Fruit fly (Drosophila melanogaster) whole organism, embryonic: ENCODE measurements around the gene Hmbs.

Experiments used
- Bdp1 ChIP-seq: fragments of 200-800 bp; sonication (Bioruptor generic); optimal IDR thresholded peaks from 3 replicates; lab custom pipeline; 2016; ENCODE audit warnings: missing biosample characterization, missing genetic modification characterization
- CG10147 ChIP-seq: fragments of 200-800 bp; sonication (Bioruptor generic); optimal IDR thresholded peaks from 2 replicates; lab custom pipeline; 2019; ENCODE audit warnings: missing biosample characterization, mild to moderate bottlenecking, missing genetic modification characterization, moderate library complexity
- CG1024 ChIP-seq: fragments of 200-800 bp; sonication (Bioruptor generic); IDR thresholded peaks from 2 replicates; pipeline ENCODE4 v1.3.6; 2022; ENCODE audit warnings: missing biosample characterization, missing genetic modification characterization
- CG10267 ChIP-seq: fragments of 200-800 bp; sonication (Bioruptor generic); optimal IDR thresholded peaks from 2 replicates; lab custom pipeline; 2018; ENCODE audit warnings: missing biosample characterization, mild to moderate bottlenecking, missing genetic modification characterization, moderate library complexity
- CG10654 ChIP-seq: fragments of 200-800 bp; sonication (Bioruptor generic); optimal IDR thresholded peaks from 2 replicates; lab custom pipeline; 2016; ENCODE audit warnings: missing biosample characterization, missing genetic modification characterization
- CG11085 ChIP-seq: fragments of 200-800 bp; sonication (Bioruptor generic); IDR thresholded peaks from 2 replicates; pipeline ENCODE4 v1.3.6; 2022; ENCODE audit warnings: missing biosample characterization, missing genetic modification characterization
- CG11696 ChIP-seq: fragments of 200-800 bp; sonication (Bioruptor generic); IDR thresholded peaks from 2 replicates; pipeline ENCODE4 v1.3.6; 2022; ENCODE audit warnings: missing biosample characterization, missing genetic modification characterization
- CG11723 ChIP-seq: fragments of 200-800 bp; sonication (Bioruptor generic); optimal IDR thresholded peaks from 2 replicates; lab custom pipeline; 2017; ENCODE audit warnings: missing biosample characterization, mild to moderate bottlenecking, missing genetic modification characterization
- CG1233 ChIP-seq: fragments of 200-800 bp; sonication (Bioruptor generic); optimal IDR thresholded peaks from 4 replicates; lab custom pipeline; 2018; ENCODE audit warnings: missing biosample characterization, mild to moderate bottlenecking, missing genetic modification characterization
- CG12769 ChIP-seq: fragments of 200-800 bp; sonication (Bioruptor generic); optimal IDR thresholded peaks from 2 replicates; lab custom pipeline; 2019; ENCODE audit warnings: missing biosample characterization, mild to moderate bottlenecking, missing genetic modification characterization, moderate library complexity
- CG13624 ChIP-seq: fragments of 200-800 bp; sonication (Bioruptor generic); optimal IDR thresholded peaks from 2 replicates; lab custom pipeline; 2016; ENCODE audit warnings: missing biosample characterization, missing genetic modification characterization
- CG14965 ChIP-seq: fragments of 200-800 bp; sonication (Bioruptor generic); optimal IDR thresholded peaks from 2 replicates; lab custom pipeline; 2016; ENCODE audit warnings: missing biosample characterization, missing genetic modification characterization, borderline replicate concordance
- CG16813 ChIP-seq: fragments of 200-800 bp; sonication (Bioruptor generic); IDR thresholded peaks from 3 replicates; pipeline ENCODE4 v1.3.6; 2022; ENCODE audit warnings: missing biosample characterization, missing genetic modification characterization; ENCODE audit not compliant: partially characterized antibody
- CG17385 ChIP-seq: fragments of 200-800 bp; sonication (Bioruptor generic); optimal IDR thresholded peaks from 3 replicates; lab custom pipeline; 2018; ENCODE audit warnings: missing biosample characterization, mild to moderate bottlenecking, missing genetic modification characterization
- CG17802 ChIP-seq: fragments of 200-800 bp; sonication (Bioruptor generic); optimal IDR thresholded peaks from 2 replicates; lab custom pipeline; 2018; ENCODE audit warnings: missing biosample characterization, mild to moderate bottlenecking, missing genetic modification characterization, moderate library complexity
- CG18599 ChIP-seq: fragments of 200-800 bp; sonication (Bioruptor generic); optimal IDR thresholded peaks from 3 replicates; lab custom pipeline; 2017; ENCODE audit warnings: missing biosample characterization, missing genetic modification characterization, mild to moderate bottlenecking, moderate library complexity, missing genetic modification reagents
- CG2199 ChIP-seq: fragments of 200-800 bp; sonication (Bioruptor generic); IDR thresholded peaks from 3 replicates; pipeline ENCODE4 v1.3.6; 2022; ENCODE audit warnings: missing biosample characterization, missing genetic modification characterization
- CG2678 ChIP-seq: fragments of 200-800 bp; sonication (Bioruptor generic); optimal IDR thresholded peaks from 3 replicates; lab custom pipeline; 2019; ENCODE audit warnings: missing biosample characterization, mild to moderate bottlenecking, missing genetic modification characterization, moderate library complexity
- CG3065 ChIP-seq: fragments of 200-800 bp; sonication (Bioruptor generic); optimal IDR thresholded peaks from 2 replicates; lab custom pipeline; 2016; ENCODE audit warnings: missing biosample characterization, missing genetic modification characterization
- CG32767 ChIP-seq: fragments of 200-800 bp; sonication (Bioruptor generic); IDR thresholded peaks from 2 replicates; pipeline ENCODE4 v1.3.6; 2022; ENCODE audit warnings: missing biosample characterization, missing genetic modification characterization
- CG3281 ChIP-seq: fragments of 200-800 bp; sonication (Bioruptor generic); optimal IDR thresholded peaks from 3 replicates; lab custom pipeline; 2017; ENCODE audit warnings: missing biosample characterization, mild to moderate bottlenecking, missing genetic modification characterization
- CG34224 ChIP-seq: fragments of 200-800 bp; sonication (Bioruptor generic); IDR thresholded peaks from 3 replicates; pipeline ENCODE4 v1.3.6; 2022; ENCODE audit warnings: missing biosample characterization, missing genetic modification characterization; ENCODE audit not compliant: partially characterized antibody
- CG7357 ChIP-seq: fragments of 200-800 bp; sonication (Bioruptor generic); IDR thresholded peaks from 3 replicates; pipeline ENCODE4 v1.3.6; 2022; ENCODE audit warnings: missing biosample characterization, missing genetic modification characterization
- CG7556 ChIP-seq: fragments of 200-800 bp; sonication (Bioruptor generic); optimal IDR thresholded peaks from 2 replicates; lab custom pipeline; 2017; ENCODE audit warnings: missing biosample characterization, mild to moderate bottlenecking, missing genetic modification characterization
- CG7928 ChIP-seq: fragments of 200-800 bp; sonication (Bioruptor generic); optimal IDR thresholded peaks from 2 replicates; lab custom pipeline; 2017; ENCODE audit warnings: missing biosample characterization, mild to moderate bottlenecking, missing genetic modification characterization
- CG8765 ChIP-seq: fragments of 200-800 bp; sonication (Bioruptor generic); IDR thresholded peaks from 2 replicates; pipeline ENCODE4 v1.3.6; 2022; ENCODE audit warnings: missing biosample characterization, missing genetic modification characterization
- CG9215 ChIP-seq: fragments of 200-800 bp; sonication (Bioruptor generic); IDR thresholded peaks from 2 replicates; pipeline ENCODE4 v1.3.6; 2022; ENCODE audit warnings: missing biosample characterization, missing genetic modification characterization
- D19A ChIP-seq: fragments of 200-800 bp; optimal IDR thresholded peaks from 3 replicates; lab custom pipeline; 2019; ENCODE audit warnings: missing biosample characterization, mild to moderate bottlenecking, missing genetic modification characterization, moderate library complexity
- Eip74EF ChIP-seq, 2 experiments: fragments of 200-800 bp in 1 of 2; fragments of >200 bp in 1 of 2; sonication (Bioruptor generic) in 1 of 2; optimal IDR thresholded peaks; 2 replicates each; lab custom pipeline; 2017 to 2019; ENCODE audit warnings: missing biosample characterization in 2 of 2, missing genetic modification characterization in 2 of 2, mild to moderate bottlenecking in 1 of 2, moderate library complexity in 1 of 2
- Gug ChIP-seq: fragments of 200-800 bp; sonication (Bioruptor generic); IDR thresholded peaks from 4 replicates; pipeline ENCODE4 v1.3.6; 2022; ENCODE audit warnings: missing biosample characterization, missing genetic modification characterization
- Lpt ChIP-seq: fragments of >200 bp; optimal IDR thresholded peaks from 2 replicates; lab custom pipeline; 2018; ENCODE audit warnings: missing biosample characterization, missing genetic modification characterization
- MESR4 ChIP-seq: fragments of 200-800 bp; sonication (Bioruptor generic); optimal IDR thresholded peaks from 2 replicates; lab custom pipeline; 2018; ENCODE audit warnings: missing biosample characterization, mild to moderate bottlenecking, missing genetic modification characterization, moderate library complexity
- Ssrp ChIP-seq: fragments of 200-800 bp; sonication (Bioruptor generic); optimal IDR thresholded peaks from 2 replicates; lab custom pipeline; 2018; ENCODE audit warnings: missing biosample characterization, mild to moderate bottlenecking, missing genetic modification characterization, moderate library complexity
- aop ChIP-seq: fragments of 200-800 bp; sonication (Bioruptor generic); IDR thresholded peaks from 2 replicates; pipeline ENCODE4 v1.3.6; 2022; ENCODE audit warnings: missing biosample characterization, missing genetic modification characterization
- bowl ChIP-seq: fragments of 200-800 bp; sonication (Bioruptor generic); IDR thresholded peaks from 2 replicates; pipeline ENCODE4 v1.3.6; 2022; ENCODE audit warnings: missing biosample characterization, missing genetic modification characterization
- cas ChIP-seq: fragments of 200-800 bp; sonication (Bioruptor generic); IDR thresholded peaks from 2 replicates; pipeline ENCODE4 v1.3.6; 2022; ENCODE audit warnings: missing biosample characterization, missing genetic modification characterization
- grau ChIP-seq: fragments of 200-800 bp; optimal IDR thresholded peaks from 3 replicates; lab custom pipeline; 2019; ENCODE audit warnings: missing biosample characterization, mild to moderate bottlenecking, missing genetic modification characterization, moderate library complexity
- grn ChIP-seq: fragments of 200-800 bp; sonication (Bioruptor generic); optimal IDR thresholded peaks from 3 replicates; lab custom pipeline; 2017; ENCODE audit warnings: missing biosample characterization, missing genetic modification characterization
- gt ChIP-seq: fragments of 200-800 bp; sonication (Bioruptor generic); IDR thresholded peaks from 2 replicates; pipeline ENCODE4 v1.3.6; 2022; ENCODE audit warnings: missing biosample characterization, missing genetic modification characterization
- ham ChIP-seq: fragments of 200-800 bp; sonication (Bioruptor generic); IDR thresholded peaks from 2 replicates; pipeline ENCODE4 v1.3.6; 2022; ENCODE audit warnings: missing biosample characterization, missing genetic modification characterization
- mam ChIP-seq: fragments of 200-800 bp; sonication (Bioruptor generic); optimal IDR thresholded peaks from 3 replicates; lab custom pipeline; 2016; ENCODE audit warnings: missing biosample characterization, missing genetic modification characterization
- mld ChIP-seq: fragments of 200-800 bp; sonication (Bioruptor generic); IDR thresholded peaks from 3 replicates; pipeline ENCODE4 v1.3.6; 2022; ENCODE audit warnings: missing biosample characterization, missing genetic modification characterization; ENCODE audit not compliant: partially characterized antibody
- otp ChIP-seq: fragments of 200-800 bp; sonication (Bioruptor generic); IDR thresholded peaks from 3 replicates; pipeline ENCODE4, ENCODE4 v1.3.6; 2022; ENCODE audit warnings: missing biosample characterization, missing genetic modification characterization
- ranshi ChIP-seq: fragments of 200-800 bp; sonication (Bioruptor generic); IDR thresholded peaks from 2 replicates; pipeline ENCODE4 v1.3.6; 2022; ENCODE audit warnings: missing biosample characterization, missing genetic modification characterization
- seq ChIP-seq: fragments of 200-800 bp; sonication (Bioruptor generic); IDR thresholded peaks from 2 replicates; pipeline ENCODE4 v1.3.6; 2022; ENCODE audit warnings: missing biosample characterization, missing genetic modification characterization
- tap ChIP-seq: fragments of 200-800 bp; optimal IDR thresholded peaks from 3 replicates; lab custom pipeline; 2019; ENCODE audit warnings: missing biosample characterization, mild to moderate bottlenecking, missing genetic modification characterization, moderate library complexity
- trem ChIP-seq: fragments of 200-800 bp; optimal IDR thresholded peaks from 3 replicates; lab custom pipeline; 2019; ENCODE audit warnings: missing biosample characterization, mild to moderate bottlenecking, missing genetic modification characterization, moderate library complexity
- tx ChIP-seq: fragments of 200-800 bp; sonication (Bioruptor generic); optimal IDR thresholded peaks from 2 replicates; lab custom pipeline; 2016; ENCODE audit warnings: missing biosample characterization, missing genetic modification characterization
- vvl ChIP-seq: fragments of 200-800 bp; sonication (Bioruptor generic); IDR thresholded peaks from 2 replicates; pipeline ENCODE4 v1.3.6; 2022; ENCODE audit warnings: missing biosample characterization, missing genetic modification characterization
- wek ChIP-seq: fragments of 200-800 bp; sonication (Bioruptor generic); optimal IDR thresholded peaks from 3 replicates; lab custom pipeline; 2018; ENCODE audit warnings: missing biosample characterization, mild to moderate bottlenecking, missing genetic modification characterization, moderate library complexity

Gene Hmbs

DNA sequence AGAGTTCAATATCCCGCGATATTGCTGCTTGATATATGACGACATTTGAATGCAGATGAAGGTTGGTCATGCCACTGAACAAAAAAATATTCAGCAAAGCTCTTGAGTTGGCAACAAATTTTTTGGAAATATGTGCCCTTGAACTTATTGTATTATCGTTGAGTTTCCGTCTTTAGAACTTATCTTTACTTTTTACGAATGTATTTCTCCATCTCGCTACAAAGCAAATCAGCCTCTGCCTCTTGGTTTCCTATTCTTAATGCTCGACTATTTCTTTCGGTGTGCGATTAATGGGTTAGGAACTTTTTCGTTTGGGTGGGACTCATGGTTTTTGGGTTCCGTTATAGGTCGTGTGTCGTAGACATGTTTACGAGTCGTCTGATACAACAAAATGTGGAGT, 11.6 kb upstream of the Hmbs start (continued):
- TF ChIP-seq ranshi (peak; percentile 59; the same call in 1 of the 2 replicates), Ssrp (peak; percentile 83), CG7928 (no peak), trem (tag; lab: Kevin White, UChicago) (peak; percentile 67), CG17802 (peak; percentile 56), CG11085 (no peak), CG10147 (GFP tag; lab: Kevin White, UChicago) (peak; percentile 44), CG7556 (GFP tag; lab: Kevin White, UChicago) (peak; percentile 57), tap (tag; lab: Kevin White, UChicago) (peak; percentile 67), aop (GFP tag; lab: Robert Waterston, UW) (no peak), D19A (tag; lab: Kevin White, UChicago) (peak; percentile 73), seq (GFP tag; lab: Robert Waterston, UW) (no peak), Gug (peak; percentile 37; the same call in 1 of the 4 replicates), vvl (GFP tag; lab: Robert Waterston, UW) (peak; percentile 76), CG13624 (GFP tag; lab: Kevin White, UChicago) (peak; percentile 11), CG11723 (GFP tag; lab: Kevin White, UChicago) (peak; percentile 15), grn (GFP tag; lab: Kevin White, UChicago) (peak; percentile 4), CG9215 (GFP tag; lab: Robert Waterston, UW) (no peak), otp (GFP tag; lab: Robert Waterston, UW) (peak; percentile 83; the same call in 2 of the 3 replicates), CG1233 (GFP tag; lab: Kevin White, UChicago) (peak; percentile 13), CG17385 (GFP tag; lab: Kevin White, UChicago) (peak; percentile 73), mam (GFP tag; lab: Kevin White, UChicago) (peak; percentile 28), wek (GFP tag; lab: Kevin White, UChicago) (no peak), gt (GFP tag; lab: Robert Waterston, UW) (peak; percentile 24; the same call in 1 of the 2 replicates), Eip74EF (GFP tag; optimal IDR thresholded peaks at IDR 0.05; lab: Kevin White, UChicago) (peak in 1 of 2 experiments; percentile 8), CG12769 (tag; lab: Kevin White, UChicago) (no peak), cas (GFP tag; lab: Robert Waterston, UW) (no peak), CG11696 (GFP tag; lab: Robert Waterston, UW) (peak; percentile 54; the same call in 1 of the 2 replicates), CG18599 (GFP tag; lab: Kevin White, UChicago) (peak; percentile 50), CG1024 (GFP tag; lab: Robert Waterston, UW) (0 out of 2 replicates have a peak, but pooled peaks have one; percentile 12), CG34224 (GFP tag; lab: Robert Waterston, UW) (no peak), Bdp1 (GFP tag; lab: Kevin White, UChicago) (peak; percentile 12), CG3065 (GFP tag; lab: Kevin White, UChicago) (peak; percentile 27), bowl (GFP tag; lab: Robert Waterston, UW) (no peak), CG2199 (GFP tag; lab: Robert Waterston, UW) (0 out of 3 replicates have a peak, but pooled peaks have one; percentile 53), grau (tag; lab: Kevin White, UChicago) (peak; percentile 77), MESR4 (GFP tag; lab: Kevin White, UChicago) (peak; percentile 8), CG3281 (GFP tag; lab: Kevin White, UChicago) (no peak), CG8765 (GFP tag; lab: Robert Waterston, UW) (no peak), CG2678 (peak; percentile 76), CG10267 (peak; percentile 63), tx (GFP tag; lab: Kevin White, UChicago) (peak; percentile 56), CG32767 (peak; percentile 65; the same call in 1 of the 2 replicates), ham (GFP tag; lab: Robert Waterston, UW) (no peak), CG16813 (GFP tag; lab: Robert Waterston, UW) (no peak), mld (no peak), CG14965 (GFP tag; lab: Kevin White, UChicago) (no peak), CG7357 (GFP tag; lab: Robert Waterston, UW) (peak; percentile 42; the same call in 1 of the 3 replicates), CG10654 (GFP tag; lab: Kevin White, UChicago) (peak; percentile 49), Lpt (GFP tag; lab: Kevin White, UChicago) (no peak)
